Worm (Caenorhabditis elegans): Measurements from ENCODE around the gene let-756.
A peak's percentile ranks its signal among the peaks of the same experiment; 100 is the strongest.

let-756 gene

DNA sequence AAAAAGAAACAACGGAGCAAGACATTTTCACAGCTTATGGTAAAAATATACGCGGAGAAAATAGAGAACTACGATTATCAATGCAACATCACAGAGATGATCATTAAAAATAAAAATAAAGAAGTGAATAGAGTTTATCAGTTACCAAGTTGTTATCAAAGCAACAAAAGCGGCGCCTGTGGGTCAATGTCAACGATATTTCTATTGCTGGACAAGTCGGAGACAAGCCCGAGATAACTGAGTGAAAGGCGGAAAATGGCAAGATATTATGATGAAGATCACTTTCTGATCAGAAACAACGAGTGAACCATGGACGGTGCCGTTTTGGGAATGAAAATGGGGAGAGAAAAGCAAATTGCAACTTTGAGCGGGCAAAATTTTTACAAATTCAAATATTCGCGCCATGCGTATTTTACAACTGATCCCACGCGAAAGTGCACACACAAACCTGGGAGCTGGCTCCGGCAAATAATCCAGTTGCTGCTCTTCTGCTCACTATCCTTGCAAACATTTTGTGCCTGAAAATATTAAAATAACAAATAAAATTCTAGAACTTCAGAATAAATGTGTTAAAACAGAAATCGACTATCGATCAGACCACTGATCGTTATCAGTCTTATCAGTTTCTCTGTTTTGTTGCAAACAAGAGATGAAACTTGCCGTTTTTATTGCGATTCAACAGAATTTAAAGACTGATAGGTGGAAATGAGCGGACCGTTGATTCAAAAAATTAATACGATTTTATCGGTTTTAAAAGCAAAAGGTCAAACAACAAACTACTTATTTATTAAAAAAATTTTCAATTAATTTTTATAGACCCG, 35.6 kb downstream of the let-756 start, which contains the start of gene mel-32 (continued):
- TF ChIP-seq mef-2 (tag; optimal IDR thresholded peaks at IDR 0.05), result no peak
- TF ChIP-seq hlh-17 (GFP tag; optimal IDR thresholded peaks at IDR 0.05; ENCODE audit: borderline replicate concordance), result no peak
- no peak for TF ChIP-seq fkh-8 (tag; optimal IDR thresholded peaks at IDR 0.05)
- peak; percentile 1 for TF ChIP-seq lin-13 (GFP tag; optimal IDR thresholded peaks at IDR 0.05)
- no peak for TF ChIP-seq fos-1 (tag; optimal IDR thresholded peaks at IDR 0.05)
- TF ChIP-seq zag-1 (tag; optimal IDR thresholded peaks at IDR 0.05), result no peak
- TF ChIP-seq efl-1 (optimal IDR thresholded peaks at IDR 0.05), result peak; percentile 81 to 84
- TF ChIP-seq efl-1 (GFP tag; optimal IDR thresholded peaks at IDR 0.05 in 1 of 2), result peak; percentile 84 to 98
- TF ChIP-seq rnt-1 (tag; optimal IDR thresholded peaks at IDR 0.05), result peak; percentile 37
- TF ChIP-seq F16B12.6 (tag; optimal IDR thresholded peaks at IDR 0.05), result peak; percentile 76
- peak in 1 of 6 experiments; percentile 67 for TF ChIP-seq elt-3 (tag; optimal IDR thresholded peaks at IDR 0.05)
- no peak for TF ChIP-seq skn-1 (tag; optimal IDR thresholded peaks at IDR 0.05)
- TF ChIP-seq dpl-1 (GFP tag; optimal IDR thresholded peaks at IDR 0.05), result peak; percentile 71 to 83 (median 75)

DNA sequence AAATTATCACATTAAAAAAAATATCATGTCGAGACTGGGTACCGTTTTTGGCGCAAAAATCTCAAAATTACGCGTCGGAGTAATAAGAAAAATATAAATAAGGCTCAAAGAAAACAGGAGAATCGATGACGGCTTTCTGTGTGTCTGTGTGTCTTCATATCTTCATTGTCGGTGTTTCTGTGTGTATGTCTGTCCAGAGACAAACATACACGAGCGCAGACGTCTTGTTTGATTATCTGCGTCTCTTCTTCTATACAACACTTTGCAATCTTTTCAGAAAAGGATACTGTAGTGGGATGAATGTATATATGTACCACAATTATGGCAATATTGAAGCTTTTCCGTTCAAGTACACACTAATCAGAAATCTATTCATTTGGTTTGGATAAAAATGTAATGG, 37.4 kb downstream of the let-756 start, which contains the start of gene C05D11.13:
Gene C05D11.13, minus strand, starts transcription at position 252 of the 400 bp plus-strand sequence.
- no peak for TF ChIP-seq pqm-1 (tag; optimal IDR thresholded peaks at IDR 0.05)
- TF ChIP-seq Y116A8C.19 (tag; optimal IDR thresholded peaks at IDR 0.05; ENCODE audit: borderline replicate concordance), result no peak
- peak; percentile 17 for TF ChIP-seq irx-1 (tag; optimal IDR thresholded peaks at IDR 0.05)
- no peak for TF ChIP-seq ceh-82 (tag; optimal IDR thresholded peaks at IDR 0.05)
- peak; percentile 62 for TF ChIP-seq lin-14 (GFP tag; optimal IDR thresholded peaks at IDR 0.05)
- TF ChIP-seq snu-23 (GFP tag; optimal IDR thresholded peaks at IDR 0.05), result peak; percentile 56
- TF ChIP-seq hlh-4 (tag; optimal IDR thresholded peaks at IDR 0.05), result no peak
- peak; percentile 50 for TF ChIP-seq nhr-71 (tag; optimal IDR thresholded peaks at IDR 0.05)
- TF ChIP-seq nhr-237 (tag; optimal IDR thresholded peaks at IDR 0.05), result no peak
- no peak for TF ChIP-seq grh-1 (GFP tag; IDR thresholded peaks at IDR 0.05)
- TF ChIP-seq ets-5 (GFP tag; IDR thresholded peaks at IDR 0.05), result no peak
- TF ChIP-seq sup-37 (GFP tag; optimal IDR thresholded peaks at IDR 0.05), result no peak
- peak; percentile 25 to 52 for TF ChIP-seq efl-1 (optimal IDR thresholded peaks at IDR 0.05)
- peak; percentile 11 to 13 for TF ChIP-seq efl-1 (GFP tag; optimal IDR thresholded peaks at IDR 0.05 in 1 of 2)
- TF ChIP-seq ztf-4 (tag; optimal IDR thresholded peaks at IDR 0.05), result no peak
- TF ChIP-seq lin-15B (tag; optimal IDR thresholded peaks at IDR 0.05), result no peak
- TF ChIP-seq alr-1 (tag; optimal IDR thresholded peaks at IDR 0.05; ENCODE audit: borderline replicate concordance), result no peak
- TF ChIP-seq nhr-85 (tag), result peak; percentile 11
- no peak for TF ChIP-seq snpc-4 (tag; optimal IDR thresholded peaks at IDR 0.05)
- no peak for TF ChIP-seq tlp-1 (tag; optimal IDR thresholded peaks at IDR 0.05)
- no peak for TF ChIP-seq lin-39 (tag; optimal IDR thresholded peaks at IDR 0.05)
- TF ChIP-seq blmp-1 (tag; optimal IDR thresholded peaks at IDR 0.05), result peak; percentile 53
- no peak for TF ChIP-seq tbx-2 (tag; optimal IDR thresholded peaks at IDR 0.05)
- TF ChIP-seq lir-3 (tag; optimal IDR thresholded peaks at IDR 0.05; ENCODE audit: poor library complexity), result no peak
- TF ChIP-seq zip-4 (GFP tag; optimal IDR thresholded peaks at IDR 0.05), result no peak
- no peak for TF ChIP-seq isw-1 (GFP tag; IDR thresholded peaks at IDR 0.05)
- no peak for TF ChIP-seq C04F5.9 (tag; optimal IDR thresholded peaks at IDR 0.05)
- TF ChIP-seq fkh-4 (tag; optimal IDR thresholded peaks at IDR 0.05; ENCODE audit: borderline replicate concordance), result no peak
- no peak for TF ChIP-seq mab-9 (GFP tag; IDR thresholded peaks at IDR 0.05)
- TF ChIP-seq ceh-88 (GFP tag; IDR thresholded peaks at IDR 0.05), result no peak
- TF ChIP-seq nhr-11 (tag; optimal IDR thresholded peaks at IDR 0.05), result no peak
- TF ChIP-seq lsy-2 (tag; optimal IDR thresholded peaks at IDR 0.05), result peak; percentile 49 to 87
- TF ChIP-seq zag-1 (tag; optimal IDR thresholded peaks at IDR 0.05), result no peak
- no peak for TF ChIP-seq unc-86 (tag; optimal IDR thresholded peaks at IDR 0.05)
- no peak for TF ChIP-seq unc-30 (tag; optimal IDR thresholded peaks at IDR 0.05)
- no peak for TF ChIP-seq unc-62 (GFP tag; optimal IDR thresholded peaks at IDR 0.05)
- no peak for TF ChIP-seq skn-1 (tag; optimal IDR thresholded peaks at IDR 0.05)
- TF ChIP-seq ama-1 (optimal IDR thresholded peaks at IDR 0.05), result peak; percentile 65
- TF ChIP-seq nhr-76 (tag; optimal IDR thresholded peaks at IDR 0.05), result no peak
- TF ChIP-seq C34B4.2 (tag; optimal IDR thresholded peaks at IDR 0.05), result no peak
- peak; percentile 8 for TF ChIP-seq jun-1 (tag; optimal IDR thresholded peaks at IDR 0.05)
- TF ChIP-seq aha-1 (tag; optimal IDR thresholded peaks at IDR 0.05), result no peak

Measured in whole organism, L1 larva.